Fruit fly (Drosophila melanogaster): ENCODE results near the gene RhoGEF64C.
A peak's percentile ranks its signal among the peaks of the same experiment; 100 is the strongest.

RhoGEF64C gene

dm6 chr3L:4840039-4840939, 147.7 kb downstream of the RhoGEF64C start, which contains the start of gene CG13707 (continued):
- TF ChIP-seq Dref (GFP tag; IDR thresholded peaks at IDR 0.05) (0 out of 2 replicates have a peak, but pooled peaks have one; percentile 17), ftz-f1 (GFP tag; optimal IDR thresholded peaks at IDR 0.05) (no peak), phol (tag; optimal IDR thresholded peaks at IDR 0.05) (no peak), ase (GFP tag; IDR thresholded peaks at IDR 0.05) (no peak), yki (optimal IDR thresholded peaks at IDR 0.05) (no peak), grau (tag; optimal IDR thresholded peaks at IDR 0.05) (no peak), otp (GFP tag; IDR thresholded peaks at IDR 0.05) (0 out of 3 replicates have a peak, but pooled peaks have one; percentile 16), Fer2 (tag; optimal IDR thresholded peaks at IDR 0.05) (no peak), usp (GFP tag; optimal IDR thresholded peaks at IDR 0.05) (no peak), Poxn (GFP tag; IDR thresholded peaks at IDR 0.05) (no peak), CoRest (tag; optimal IDR thresholded peaks at IDR 0.05) (no peak), Lhr (GFP tag; optimal IDR thresholded peaks at IDR 0.05) (peak; percentile 3), CG11504 (tag; optimal IDR thresholded peaks at IDR 0.05) (peak; percentile 50), CG17802 (tag; optimal IDR thresholded peaks at IDR 0.05) (no peak), abd-A (tag; optimal IDR thresholded peaks at IDR 0.05) (no peak), zen (tag; optimal IDR thresholded peaks at IDR 0.05) (no peak), CG10267 (tag; optimal IDR thresholded peaks at IDR 0.05) (no peak), CG8478 (optimal IDR thresholded peaks at IDR 0.05) (peak; percentile 76), ci (GFP tag; IDR thresholded peaks at IDR 0.05) (peak; percentile 54; the same call in 2 of the 3 replicates), NC2β (GFP tag; optimal IDR thresholded peaks at IDR 0.05) (no peak), chinmo (GFP tag; IDR thresholded peaks at IDR 0.05; ENCODE audit: partially characterized antibody) (0 out of 4 replicates have a peak, but pooled peaks have one; percentile 62), Ssrp (tag; optimal IDR thresholded peaks at IDR 0.05) (no peak), NC2α (GFP tag; optimal IDR thresholded peaks at IDR 0.05) (no peak), B-H2 (GFP tag; optimal IDR thresholded peaks at IDR 0.05) (no peak), CG17568 (GFP tag; optimal IDR thresholded peaks at IDR 0.05) (no peak), CG30020 (tag; optimal IDR thresholded peaks at IDR 0.05) (no peak), Ets65A (GFP tag) (no peak), cg (GFP tag; optimal IDR thresholded peaks at IDR 0.05) (peak; percentile 72), Doc3 (GFP tag; IDR thresholded peaks at IDR 0.05; ENCODE audit: partially characterized antibody) (no peak), hth (optimal IDR thresholded peaks at IDR 0.05) (no peak), grn (GFP tag; optimal IDR thresholded peaks at IDR 0.05) (no peak), CG7357 (GFP tag; IDR thresholded peaks at IDR 0.05) (no peak), Bdp1 (GFP tag; optimal IDR thresholded peaks at IDR 0.05) (no peak), pita (GFP tag; optimal IDR thresholded peaks at IDR 0.05) (peak; percentile 58), CG33557 (GFP tag; optimal IDR thresholded peaks at IDR 0.05) (no peak), CG11085 (GFP tag; IDR thresholded peaks at IDR 0.05) (peak; percentile 27; the same call in 1 of the 2 replicates), CG5953 (GFP tag; IDR thresholded peaks at IDR 0.05) (no peak), Neu2 (GFP tag; optimal IDR thresholded peaks at IDR 0.05; ENCODE audit: borderline replicate concordance) (no peak), psq (GFP tag; optimal IDR thresholded peaks at IDR 0.05) (no peak), nom (GFP tag; optimal IDR thresholded peaks at IDR 0.05) (no peak)

- TF ChIP-seq Nf-YC (tag; optimal IDR thresholded peaks at IDR 0.05) (peak; percentile 63), HLH3B (GFP tag; IDR thresholded peaks at IDR 0.05) (no peak), CG8478 (optimal IDR thresholded peaks at IDR 0.05) (peak; percentile 65), cg (GFP tag; optimal IDR thresholded peaks at IDR 0.05) (peak; percentile 45), Dp (GFP tag; optimal IDR thresholded peaks at IDR 0.05) (no peak), CG15479 (GFP tag; optimal IDR thresholded peaks at IDR 0.05) (peak; percentile 14), CG1832 (GFP tag; optimal IDR thresholded peaks at IDR 0.05) (peak; percentile 27), twi (tag; optimal IDR thresholded peaks at IDR 0.05) (peak; percentile 61), tll (GFP tag; optimal IDR thresholded peaks at IDR 0.05) (peak in 1 of 2 experiments; percentile 47), Ptx1 (GFP tag; IDR thresholded peaks at IDR 0.05) (no peak), Hey (tag; optimal IDR thresholded peaks at IDR 0.05) (peak; percentile 22), gcm (GFP tag; optimal IDR thresholded peaks at IDR 0.05) (no peak), ash1 (GFP tag; optimal IDR thresholded peaks at IDR 0.05) (no peak), zen (tag; optimal IDR thresholded peaks at IDR 0.05) (peak; percentile 23)
Measured at dm6 chr3L:4842710-4843109, 150.1 kb downstream of the RhoGEF64C start.
